Worm (Caenorhabditis elegans): ENCODE results near the gene piga-1.

The piga-1 gene

ce11 chrII:8625163-8625562 lies 36.3 kb downstream of the piga-1 start, which contains the start of gene sptf-2 (continued):
- TF ChIP-seq mxl-1 (tag; optimal IDR thresholded peaks at IDR 0.05) (no peak), ceh-58 (GFP tag; IDR thresholded peaks at IDR 0.05) (no peak), let-607 (tag; optimal IDR thresholded peaks at IDR 0.05) (no peak), somi-1 (GFP tag; optimal IDR thresholded peaks at IDR 0.05) (no peak), ceh-40 (GFP tag; IDR thresholded peaks at IDR 0.05) (0 out of 2 replicates have a peak, but pooled peaks have one; percentile 4), dpl-1 (GFP tag; optimal IDR thresholded peaks at IDR 0.05) (no peak), rec-8 (tag; optimal IDR thresholded peaks at IDR 0.05) (no peak), ceh-100 (GFP tag; IDR thresholded peaks at IDR 0.05) (no peak), rpc-1 (optimal IDR thresholded peaks at IDR 0.05) (no peak), rpc-1 (tag; optimal IDR thresholded peaks at IDR 0.05) (no peak), chd-7 (tag; optimal IDR thresholded peaks at IDR 0.05) (no peak), bed-2 (GFP tag; IDR thresholded peaks at IDR 0.05) (no peak), nhr-80 (tag; optimal IDR thresholded peaks at IDR 0.05) (peak; percentile 99), ets-4 (GFP tag; optimal IDR thresholded peaks at IDR 0.05) (peak; percentile 70), fkh-3 (tag; optimal IDR thresholded peaks at IDR 0.05) (no peak), sea-2 (GFP tag; IDR thresholded peaks at IDR 0.05) (no peak), Y53F4B.3 (GFP tag; IDR thresholded peaks at IDR 0.05) (no peak)

- no peak for TF ChIP-seq lir-1 (GFP tag; conservative IDR thresholded peaks at IDR 0.05)
- no peak for TF ChIP-seq hsf-1 (GFP tag; IDR thresholded peaks at IDR 0.05)
- TF ChIP-seq let-526 (GFP tag; IDR thresholded peaks at IDR 0.05) = no peak
- TF ChIP-seq B0261.1 (tag; optimal IDR thresholded peaks at IDR 0.05) = no peak
- no peak for TF ChIP-seq him-1 (tag; optimal IDR thresholded peaks at IDR 0.05)
- TF ChIP-seq Y56A3A.18 (GFP tag; IDR thresholded peaks at IDR 0.05) = no peak
- no peak for TF ChIP-seq lsl-1 (GFP tag; optimal IDR thresholded peaks at IDR 0.05)
- TF ChIP-seq Y53F4B.3 (GFP tag; IDR thresholded peaks at IDR 0.05) = no peak
- no peak for TF ChIP-seq gei-17 (GFP tag; optimal IDR thresholded peaks at IDR 0.05)
- no peak for TF ChIP-seq tlf-1 (GFP tag; optimal IDR thresholded peaks at IDR 0.05)
- TF ChIP-seq hmg-1.2 (GFP tag; IDR thresholded peaks at IDR 0.05) = no peak
- no peak for TF ChIP-seq fkh-3 (tag; optimal IDR thresholded peaks at IDR 0.05)
Measured at ce11 chrII:8623396-8623795, 38.1 kb downstream of the piga-1 start, which contains the start of gene T22C8.4. TSS of gene T22C8.4 (minus strand) at chrII:8623496.

ce11 chrII:8621883-8622282 lies 39.6 kb downstream of the piga-1 start, which contains the start of gene T22C8.3:
TSS of gene T22C8.3 (minus strand) at chrII:8621983.
- TF ChIP-seq K12H6.12 (tag; optimal IDR thresholded peaks at IDR 0.05) (no peak), F22D6.2 (tag; optimal IDR thresholded peaks at IDR 0.05) (no peak), pbrm-1 (GFP tag; IDR thresholded peaks at IDR 0.05) (no peak), cebp-2 (GFP tag; IDR thresholded peaks at IDR 0.05) (no peak), ZK185.1 (tag; optimal IDR thresholded peaks at IDR 0.05; ENCODE audit: poor library complexity, severe bottlenecking) (no peak), unc-62 (GFP tag; optimal IDR thresholded peaks at IDR 0.05) (no peak), nfyb-1 (GFP tag; IDR thresholded peaks at IDR 0.05) (no peak), C06A6.2 (GFP tag; conservative IDR thresholded peaks at IDR 0.05) (no peak), aptf-3 (GFP tag; IDR thresholded peaks at IDR 0.05) (no peak), C17E4.6 (GFP tag; IDR thresholded peaks at IDR 0.05) (no peak), efl-1 (GFP tag; optimal IDR thresholded peaks at IDR 0.05) (no peak)
